Worm (Caenorhabditis elegans): ENCODE measurements around the gene znfx-1.

- TF ChIP-seq F39B2.1 (GFP tag; IDR thresholded peaks at IDR 0.05) = no peak
- no peak for TF ChIP-seq ceh-91 (GFP tag; IDR thresholded peaks at IDR 0.05)
- no peak for TF ChIP-seq snpc-4 (GFP tag; optimal IDR thresholded peaks at IDR 0.05)
- TF ChIP-seq snpc-4 (tag; optimal IDR thresholded peaks at IDR 0.05) = no peak
- no peak for TF ChIP-seq sdz-38 (tag; optimal IDR thresholded peaks at IDR 0.05)
- no peak for TF ChIP-seq T26A5.8 (tag; optimal IDR thresholded peaks at IDR 0.05)
- no peak for TF ChIP-seq nhr-80 (tag; optimal IDR thresholded peaks at IDR 0.05)
- TF ChIP-seq mel-28 (tag; optimal IDR thresholded peaks at IDR 0.05; ENCODE audit: borderline replicate concordance) = no peak
- no peak for TF ChIP-seq madf-3 (GFP tag; IDR thresholded peaks at IDR 0.05)
- TF ChIP-seq ztf-25 (GFP tag; IDR thresholded peaks at IDR 0.05) = no peak
- no peak for TF ChIP-seq hsf-1 (GFP tag; IDR thresholded peaks at IDR 0.05)
- no peak for TF ChIP-seq zfh-2 (GFP tag; conservative IDR thresholded peaks at IDR 0.05)
- no peak for TF ChIP-seq attf-3 (GFP tag; conservative IDR thresholded peaks at IDR 0.05)
- no peak for TF ChIP-seq bed-1 (GFP tag; IDR thresholded peaks at IDR 0.05)
These were observed 56.1 kb downstream of the znfx-1 start, which contains the start of gene C01G6.3 for ce11 chrII:9269588-9269987.

Data from whole organism, young adult.